Fruit fly (Drosophila melanogaster) whole organism, larva: ENCODE measurements around the gene CG5762.

Source experiments
- noc ChIP-seq: fragments of 200-800 bp; sonication (Bioruptor generic); optimal IDR thresholded peaks from 3 replicates; lab custom pipeline; 2019; ENCODE audit warnings: missing biosample characterization, mild to moderate bottlenecking, missing genetic modification characterization, moderate library complexity

CG5762 gene

DNA sequence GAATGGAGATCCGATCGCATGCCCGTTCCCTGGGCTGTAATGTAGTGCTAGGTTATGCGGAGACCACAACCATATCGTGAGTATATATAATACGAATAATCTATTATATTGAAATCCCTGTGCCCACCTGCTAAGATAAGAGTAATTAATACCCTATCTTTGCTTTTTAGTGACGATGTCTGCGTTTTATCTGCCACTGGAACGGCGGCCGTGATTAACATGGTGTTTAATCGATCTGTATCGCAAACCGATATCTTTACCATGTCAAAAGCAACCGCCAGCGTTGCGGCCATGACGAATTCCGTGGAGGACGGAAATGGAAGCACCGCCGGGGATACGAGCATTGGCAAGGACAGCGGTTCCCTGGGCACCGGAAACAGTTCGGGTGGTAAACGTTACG, 8.0 kb downstream of the CG5762 start:
- TF ChIP-seq noc (tag; lab: Kevin White, UChicago), result no peak

- no peak for TF ChIP-seq noc (tag; lab: Kevin White, UChicago)
Observed at dm6 chr3R:24348420-24349190, 12.9 kb downstream of the CG5762 start, which contains the start of the genes CG5746 and CG6454. Gene CG5746, minus strand, starts transcription at chr3R:24348791. Gene CG6454, plus strand, starts transcription at chr3R:24349182.

dm6 chr3R:24341251-24341650, 20.2 kb downstream of the CG5762 start, which contains the start of gene Ms:
Gene Ms, plus strand, starts transcription at chr3R:24341551.
- TF ChIP-seq noc (tag; lab: Kevin White, UChicago), result no peak

DNA sequence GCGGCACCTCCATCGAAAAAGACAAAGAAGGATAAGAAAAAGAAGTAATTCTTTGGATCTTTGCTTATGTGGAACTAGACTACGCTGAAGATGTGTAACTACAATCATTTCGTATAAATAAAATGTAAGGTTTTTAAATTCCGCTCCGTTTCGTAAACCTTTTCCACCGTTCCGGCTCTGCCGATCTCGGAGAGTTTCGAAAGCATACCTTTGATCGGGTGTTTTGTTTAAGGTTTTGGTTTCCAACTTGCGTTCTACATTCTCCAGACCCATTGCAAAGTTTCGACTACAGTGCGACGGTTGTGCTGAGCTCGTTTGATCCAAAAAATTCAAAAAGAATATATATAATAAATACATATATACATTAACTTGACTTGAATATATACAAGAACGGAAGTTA, 24.9 kb downstream of the CG5762 start, which contains the start of gene CG6432:
Gene CG6432, plus strand, starts transcription at position 301 of the 400 bp plus-strand sequence.
- TF ChIP-seq noc (tag; lab: Kevin White, UChicago), result no peak

DNA sequence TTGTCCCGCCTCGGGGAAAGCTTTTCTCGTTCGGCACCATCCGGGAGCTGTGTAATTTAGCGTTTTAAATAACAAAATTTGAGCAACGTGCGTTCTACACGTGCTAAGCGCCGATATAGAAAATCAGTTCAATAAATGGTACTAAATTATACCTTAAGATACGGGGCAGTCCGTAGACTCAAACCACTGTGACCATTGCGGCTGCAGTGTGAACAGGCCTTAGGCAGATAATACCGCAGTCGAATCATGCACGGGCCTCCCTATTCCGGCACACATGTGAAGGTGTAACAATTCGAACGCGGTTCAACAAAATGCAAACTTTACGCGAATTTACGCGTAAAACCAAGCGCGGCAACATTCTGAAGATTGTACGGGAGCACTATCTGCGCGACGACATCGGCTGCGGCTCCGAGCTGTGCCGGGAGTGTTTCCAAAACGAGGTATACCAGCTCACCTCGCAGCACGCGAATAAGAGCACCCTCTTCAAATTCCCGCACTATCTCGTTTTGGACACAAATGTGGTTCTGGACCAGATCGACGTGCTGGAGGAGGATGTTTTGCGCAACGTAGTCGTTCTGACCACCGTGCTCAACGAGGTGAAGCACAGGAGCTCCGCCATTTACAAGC, 28.2 kb downstream of the CG5762 start, which contains the start of the genes Rrp5 and Dis3:
Gene Rrp5, minus strand, starts transcription at position 135 of the 627 bp plus-strand sequence.
Gene Dis3, plus strand, starts transcription at position 252 of the 627 bp plus-strand sequence.
- no peak for TF ChIP-seq noc (tag; lab: Kevin White, UChicago)

- TF ChIP-seq noc (tag; lab: Kevin White, UChicago), result no peak
Observed at dm6 chr3R:24320342-24320711, 41.2 kb downstream of the CG5762 start.

- TF ChIP-seq noc (tag; lab: Kevin White, UChicago), result no peak
Observed at dm6 chr3R:24319632-24320341, 41.7 kb downstream of the CG5762 start.

dm6 chr3R:24319083-24319381, 42.5 kb downstream of the CG5762 start:
- TF ChIP-seq noc (tag; lab: Kevin White, UChicago), result no peak

dm6 chr3R:24318217-24319082, 43.0 kb downstream of the CG5762 start, which contains the start of the genes Nab2 and BRWD3:
Gene Nab2, minus strand, starts transcription at chr3R:24318419.
Gene BRWD3, plus strand, starts transcription at chr3R:24319000.
- TF ChIP-seq noc (tag; lab: Kevin White, UChicago), result no peak
